Worm (Caenorhabditis elegans): ENCODE data around the gene gnrr-5.

DNA sequence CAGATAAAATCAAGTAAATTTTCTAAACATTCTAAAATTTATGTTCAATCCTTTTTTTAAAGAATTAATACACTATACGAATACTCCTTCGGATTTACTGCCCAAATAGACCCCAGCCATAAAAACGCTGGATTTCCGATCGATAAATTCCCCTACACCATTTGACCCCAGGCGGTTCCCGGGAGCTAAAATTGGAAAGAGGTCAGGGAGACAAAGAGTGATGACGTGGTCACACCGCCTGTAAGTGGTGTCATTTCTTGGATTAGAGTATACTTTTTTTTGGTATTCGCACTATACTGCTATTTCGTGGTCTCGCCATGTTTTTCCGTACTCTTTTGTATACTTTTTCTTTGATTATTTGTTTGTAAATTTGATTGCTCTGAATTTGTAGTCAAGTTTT is 33.4 kb upstream of the gnrr-5 start:
- no peak for TF ChIP-seq dpl-1 (GFP tag; optimal IDR thresholded peaks at IDR 0.05)
- no peak for TF ChIP-seq zfh-2 (GFP tag; conservative IDR thresholded peaks at IDR 0.05)
- TF ChIP-seq lin-40 (tag; optimal IDR thresholded peaks at IDR 0.05), result no peak

Measured in whole organism, young adult.